Fruit fly (Drosophila melanogaster): ENCODE results near the gene Sol1.
A peak's percentile ranks its signal among the peaks of the same experiment; 100 is the strongest.

Sol1 gene

dm6 chr3R:12431030-12431489, 45.0 kb downstream of the Sol1 start, which contains the start of gene Prosalpha2 (continued):
- TF ChIP-seq hkb (optimal IDR thresholded peaks at IDR 0.05): no peak
- TF ChIP-seq hkb (GFP tag; IDR thresholded peaks at IDR 0.05): no peak
- TF ChIP-seq zen2 (GFP tag; IDR thresholded peaks at IDR 0.05; ENCODE audit: partially characterized antibody): no peak
- peak; percentile 1 for TF ChIP-seq nom (GFP tag; optimal IDR thresholded peaks at IDR 0.05)
- no peak for TF ChIP-seq lola (GFP tag; optimal IDR thresholded peaks at IDR 0.05)
- TF ChIP-seq Elba2 (GFP tag; optimal IDR thresholded peaks at IDR 0.05): peak; percentile 72
- no peak for TF ChIP-seq repo (GFP tag; optimal IDR thresholded peaks at IDR 0.05)
- peak; percentile 51 for TF ChIP-seq CG32767 (GFP tag; IDR thresholded peaks at IDR 0.05)
- TF ChIP-seq pzg (GFP tag; optimal IDR thresholded peaks at IDR 0.05): peak; percentile 61
- no peak for TF ChIP-seq peb (GFP tag; IDR thresholded peaks at IDR 0.05)
- TF ChIP-seq emc (GFP tag; optimal IDR thresholded peaks at IDR 0.05): no peak
- TF ChIP-seq ftz-f1 (GFP tag; optimal IDR thresholded peaks at IDR 0.05): no peak
- TF ChIP-seq chn (GFP tag; optimal IDR thresholded peaks at IDR 0.05): peak; percentile 24
- TF ChIP-seq Lhr (GFP tag; optimal IDR thresholded peaks at IDR 0.05): peak; percentile 26
- TF ChIP-seq lmd (GFP tag; IDR thresholded peaks at IDR 0.05): peak; percentile 15; the same call in 1 of the 2 replicates
- TF ChIP-seq Med (GFP tag): peak; percentile 73
- TF ChIP-seq CG30020 (tag; optimal IDR thresholded peaks at IDR 0.05): peak; percentile 53
- no peak for TF ChIP-seq CG12071 (GFP tag; optimal IDR thresholded peaks at IDR 0.05)
- peak; percentile 55 for TF ChIP-seq CG1603 (tag; optimal IDR thresholded peaks at IDR 0.05)
- no peak for TF ChIP-seq CG31365 (tag; optimal IDR thresholded peaks at IDR 0.05)
- no peak for TF ChIP-seq org-1 (GFP tag; optimal IDR thresholded peaks at IDR 0.05)
- peak; percentile 21; the same call in 1 of the 2 replicates for TF ChIP-seq Ptx1 (GFP tag; IDR thresholded peaks at IDR 0.05)
- TF ChIP-seq Fer3 (tag; optimal IDR thresholded peaks at IDR 0.05): peak; percentile 1
- TF ChIP-seq br (optimal IDR thresholded peaks at IDR 0.05): no peak
- TF ChIP-seq CoRest (tag; optimal IDR thresholded peaks at IDR 0.05): peak; percentile 74
- peak; percentile 18 for TF ChIP-seq grau (tag; optimal IDR thresholded peaks at IDR 0.05)
- peak; percentile 28 for TF ChIP-seq CG2712 (tag; optimal IDR thresholded peaks at IDR 0.05)
- no peak for TF ChIP-seq CG7786 (GFP tag; optimal IDR thresholded peaks at IDR 0.05)
- peak; percentile 53 for TF ChIP-seq YL-1 (GFP tag; optimal IDR thresholded peaks at IDR 0.05)
- TF ChIP-seq phol (tag; optimal IDR thresholded peaks at IDR 0.05): peak; percentile 46
- peak; percentile 13 for TF ChIP-seq HmgZ (tag; optimal IDR thresholded peaks at IDR 0.05)
- TF ChIP-seq knrl (GFP tag; IDR thresholded peaks at IDR 0.05; ENCODE audit: partially characterized antibody): no peak
- TF ChIP-seq CG12155 (GFP tag; optimal IDR thresholded peaks at IDR 0.05): peak; percentile 14
- peak; percentile 80 for TF ChIP-seq CG14710 (tag; optimal IDR thresholded peaks at IDR 0.05)
- no peak for TF ChIP-seq CG10979 (tag; optimal IDR thresholded peaks at IDR 0.05)
- TF ChIP-seq CG15269 (tag; optimal IDR thresholded peaks at IDR 0.05): no peak
- TF ChIP-seq Gug (GFP tag; IDR thresholded peaks at IDR 0.05): no peak; the same call in 3 of the 4 replicates
- TF ChIP-seq ssp (GFP tag; IDR thresholded peaks at IDR 0.05): peak; percentile 38
- TF ChIP-seq CG8924 (tag; optimal IDR thresholded peaks at IDR 0.05): peak; percentile 11
- peak; percentile 20 for TF ChIP-seq CG13424 (tag; optimal IDR thresholded peaks at IDR 0.05)
- 0 out of 2 replicates have a peak, but pooled peaks have one; percentile 21 for TF ChIP-seq Rfx (GFP tag; IDR thresholded peaks at IDR 0.05)
- no peak for TF ChIP-seq CG1233 (GFP tag; optimal IDR thresholded peaks at IDR 0.05)
- peak; percentile 80 for TF ChIP-seq trem (tag; optimal IDR thresholded peaks at IDR 0.05)
- TF ChIP-seq CG11085 (GFP tag; IDR thresholded peaks at IDR 0.05): no peak
- no peak for TF ChIP-seq shn (GFP tag; optimal IDR thresholded peaks at IDR 0.05)
- peak; percentile 68 for TF ChIP-seq CG12659 (GFP tag; optimal IDR thresholded peaks at IDR 0.05)
- no peak for TF ChIP-seq CG30403 (GFP tag; optimal IDR thresholded peaks at IDR 0.05)
- TF ChIP-seq BEAF-32 (GFP tag; optimal IDR thresholded peaks at IDR 0.05): peak; percentile 34
- TF ChIP-seq CG13894 (tag; optimal IDR thresholded peaks at IDR 0.05): peak; percentile 23
- TF ChIP-seq kah (GFP tag; optimal IDR thresholded peaks at IDR 0.05): no peak
- TF ChIP-seq sens (GFP tag): peak; percentile 33

Measured in whole organism, embryonic.